Comparison of ENCODE assay signal across 1 fruit fly cellular context in the genomic region with DNA sequence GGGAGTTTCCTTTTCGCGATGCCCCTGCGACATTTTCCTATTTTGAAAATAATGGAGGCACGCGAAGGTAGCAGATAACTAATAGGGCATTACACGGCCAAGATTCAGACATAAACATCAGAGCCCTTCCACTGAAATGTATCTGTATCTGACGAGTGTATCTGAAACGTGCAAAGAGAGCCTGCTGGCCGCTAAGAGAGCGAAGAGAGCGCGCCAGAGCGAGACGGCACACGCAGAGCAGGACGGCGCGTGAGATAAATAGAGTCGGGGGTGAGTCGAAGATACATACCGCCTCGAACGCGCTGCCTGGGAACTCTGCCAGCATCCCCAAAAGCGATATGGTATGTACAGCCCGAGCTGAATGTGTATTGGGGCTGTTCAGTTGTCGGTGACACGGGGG.
TF ChIP-seq lines count a peak whose summit lies in the region.

No protein-coding gene starts in this region.

TF ChIP-seq in whole organism, embryonic, 481 proteins besides CTCF, POLR2A, EP300 and RAD21 (continued from another document and continues in another):
- TF ChIP-seq CG11456 (GFP tag; IDR thresholded peaks at IDR 0.05; lab: Robert Waterston, UW) = no peak
- TF ChIP-seq CG34224 (GFP tag; IDR thresholded peaks at IDR 0.05; lab: Robert Waterston, UW; ENCODE audit: partially characterized antibody) = peak; percentile 55; the same call in 1 of the 3 replicates
- no peak for TF ChIP-seq CG18619 (GFP tag; optimal IDR thresholded peaks at IDR 0.05; lab: Kevin White, UChicago)
- no peak for TF ChIP-seq maf-S (GFP tag; optimal IDR thresholded peaks at IDR 0.05; lab: Kevin White, UChicago)
- no peak for TF ChIP-seq ash1 (GFP tag; optimal IDR thresholded peaks at IDR 0.05; lab: Kevin White, UChicago)
- TF ChIP-seq CoRest (tag; optimal IDR thresholded peaks at IDR 0.05; lab: Kevin White, UChicago) = peak; percentile 11
- TF ChIP-seq CG8944 (GFP tag; optimal IDR thresholded peaks at IDR 0.05; lab: Kevin White, UChicago) = no peak
- peak; percentile 16; the same call in 1 of the 2 replicates for TF ChIP-seq CG14441 (GFP tag; IDR thresholded peaks at IDR 0.05; lab: Robert Waterston, UW)
- no peak for TF ChIP-seq CG3407 (GFP tag; optimal IDR thresholded peaks at IDR 0.05; lab: Kevin White, UChicago)
- TF ChIP-seq CG1832 (GFP tag; optimal IDR thresholded peaks at IDR 0.05; lab: Kevin White, UChicago) = peak; percentile 97
- peak; percentile 13 for TF ChIP-seq Hmr (GFP tag; optimal IDR thresholded peaks at IDR 0.05; lab: Kevin White, UChicago)
- no peak for TF ChIP-seq ewg (GFP tag; optimal IDR thresholded peaks at IDR 0.05; lab: Kevin White, UChicago)
- TF ChIP-seq Scr (GFP tag; IDR thresholded peaks at IDR 0.05; lab: Robert Waterston, UW; ENCODE audit: partially characterized antibody) = no peak
- no peak for TF ChIP-seq vfl (GFP tag; optimal IDR thresholded peaks at IDR 0.05; lab: Kevin White, UChicago)
- TF ChIP-seq ab (GFP tag; optimal IDR thresholded peaks at IDR 0.05; lab: Kevin White, UChicago) = no peak
- no peak for TF ChIP-seq CG6683 (GFP tag; optimal IDR thresholded peaks at IDR 0.05; lab: Kevin White, UChicago)
- TF ChIP-seq CG14050 (GFP tag; IDR thresholded peaks at IDR 0.05; lab: Robert Waterston, UW) = no peak
- TF ChIP-seq Med (GFP tag; lab: Kevin White, UChicago) = peak; percentile 85
- TF ChIP-seq CG42726 (GFP tag; IDR thresholded peaks at IDR 0.05; lab: Robert Waterston, UW; ENCODE audit: partially characterized antibody) = no peak
- peak; percentile 39 for TF ChIP-seq oc (tag; optimal IDR thresholded peaks at IDR 0.05; lab: Kevin White, UChicago)
- TF ChIP-seq hkb (optimal IDR thresholded peaks at IDR 0.05; lab: Kevin White, UChicago) = no peak
- TF ChIP-seq hkb (GFP tag; IDR thresholded peaks at IDR 0.05; lab: Robert Waterston, UW) = 0 out of 2 replicates have a peak, but pooled peaks have one; percentile 21
- no peak; the same call in 1 of the 2 replicates for TF ChIP-seq CG32532 (GFP tag; IDR thresholded peaks at IDR 0.05; lab: Robert Waterston, UW)
- TF ChIP-seq Sin3A (optimal IDR thresholded peaks at IDR 0.05; lab: Kevin White, UChicago) = no peak
- TF ChIP-seq CG33557 (GFP tag; optimal IDR thresholded peaks at IDR 0.05; lab: Kevin White, UChicago) = no peak
- TF ChIP-seq fru (optimal IDR thresholded peaks at IDR 0.05; lab: Kevin White, UChicago) = no peak
- no peak for TF ChIP-seq CG8290 (GFP tag; optimal IDR thresholded peaks at IDR 0.05; lab: Kevin White, UChicago)
- TF ChIP-seq CG8290 (tag; optimal IDR thresholded peaks at IDR 0.05; lab: Kevin White, UChicago) = no peak
- TF ChIP-seq CG6254 (GFP tag; optimal IDR thresholded peaks at IDR 0.05; lab: Kevin White, UChicago) = peak; percentile 30
- no peak for TF ChIP-seq Nf-YA (GFP tag; IDR thresholded peaks at IDR 0.05; lab: Robert Waterston, UW)
- no peak for TF ChIP-seq CG10366 (GFP tag; IDR thresholded peaks at IDR 0.05; lab: Robert Waterston, UW)
- no peak for TF ChIP-seq ATbp (GFP tag; optimal IDR thresholded peaks at IDR 0.05; lab: Kevin White, UChicago)
- no peak for TF ChIP-seq CG10543 (GFP tag; optimal IDR thresholded peaks at IDR 0.05; lab: Kevin White, UChicago)
- no peak for TF ChIP-seq HLH54F (GFP tag; optimal IDR thresholded peaks at IDR 0.05; lab: Kevin White, UChicago)
- no peak for TF ChIP-seq phol (tag; optimal IDR thresholded peaks at IDR 0.05; lab: Kevin White, UChicago)
- no peak for TF ChIP-seq E2f1 (GFP tag; IDR thresholded peaks at IDR 0.05; lab: Robert Waterston, UW)
- no peak for TF ChIP-seq Ravus (GFP tag; IDR thresholded peaks at IDR 0.05; lab: Robert Waterston, UW)
- TF ChIP-seq twi (tag; optimal IDR thresholded peaks at IDR 0.05; lab: Kevin White, UChicago) = no peak
- TF ChIP-seq CG9437 (GFP tag; optimal IDR thresholded peaks at IDR 0.05; lab: Kevin White, UChicago) = no peak
- peak; percentile 5 for TF ChIP-seq Hey (tag; optimal IDR thresholded peaks at IDR 0.05; lab: Kevin White, UChicago)
- no peak for TF ChIP-seq Hr78 (GFP tag; optimal IDR thresholded peaks at IDR 0.05; lab: Kevin White, UChicago)
- TF ChIP-seq CkIIα-i1 (GFP tag; IDR thresholded peaks at IDR 0.05; lab: Robert Waterston, UW) = no peak
- no peak for TF ChIP-seq Doc2 (GFP tag; IDR thresholded peaks at IDR 0.05; lab: Robert Waterston, UW)
- no peak for TF ChIP-seq bbx (GFP tag; IDR thresholded peaks at IDR 0.05; lab: Robert Waterston, UW; ENCODE audit: partially characterized antibody)
- TF ChIP-seq nerfin-1 (tag; optimal IDR thresholded peaks at IDR 0.05; lab: Kevin White, UChicago) = no peak
- TF ChIP-seq CG12236 (GFP tag; optimal IDR thresholded peaks at IDR 0.05; lab: Kevin White, UChicago) = no peak
- TF ChIP-seq grau (tag; optimal IDR thresholded peaks at IDR 0.05; lab: Kevin White, UChicago) = no peak
- no peak for TF ChIP-seq sug (tag; optimal IDR thresholded peaks at IDR 0.05; lab: Kevin White, UChicago)
- peak; percentile 57 for TF ChIP-seq gcm (GFP tag; optimal IDR thresholded peaks at IDR 0.05; lab: Kevin White, UChicago)
- no peak for TF ChIP-seq kay (GFP tag; optimal IDR thresholded peaks at IDR 0.05; lab: Kevin White, UChicago)
- no peak for TF ChIP-seq danr (GFP tag; IDR thresholded peaks at IDR 0.05; lab: Robert Waterston, UW)
- TF ChIP-seq CG6813 (GFP tag; optimal IDR thresholded peaks at IDR 0.05; lab: Kevin White, UChicago) = peak; percentile 5
- TF ChIP-seq CG17912 (GFP tag; optimal IDR thresholded peaks at IDR 0.05; lab: Kevin White, UChicago) = no peak
- TF ChIP-seq slp2 (GFP tag; optimal IDR thresholded peaks at IDR 0.05; lab: Kevin White, UChicago) = no peak
- peak; percentile 91 for TF ChIP-seq seq (GFP tag; IDR thresholded peaks at IDR 0.05; lab: Robert Waterston, UW)
- TF ChIP-seq CG15696 (tag; optimal IDR thresholded peaks at IDR 0.05; lab: Kevin White, UChicago) = no peak
- no peak for TF ChIP-seq tll (GFP tag; optimal IDR thresholded peaks at IDR 0.05; lab: Kevin White, UChicago)
- no peak for TF ChIP-seq run (tag; optimal IDR thresholded peaks at IDR 0.05; lab: Kevin White, UChicago)
- TF ChIP-seq ara (GFP tag; IDR thresholded peaks at IDR 0.05; lab: Robert Waterston, UW) = no peak
- no peak for TF ChIP-seq Sry-δ (GFP tag; optimal IDR thresholded peaks at IDR 0.05; lab: Kevin White, UChicago)
- no peak for TF ChIP-seq usp (GFP tag; optimal IDR thresholded peaks at IDR 0.05; lab: Kevin White, UChicago)
- no peak for TF ChIP-seq CG14667 (GFP tag; IDR thresholded peaks at IDR 0.05; lab: Robert Waterston, UW)
- TF ChIP-seq gfzf (GFP tag; optimal IDR thresholded peaks at IDR 0.05; lab: Kevin White, UChicago) = no peak
- no peak for TF ChIP-seq inv (GFP tag; IDR thresholded peaks at IDR 0.05; lab: Robert Waterston, UW; ENCODE audit: partially characterized antibody)
- no peak for TF ChIP-seq CG7271 (tag; optimal IDR thresholded peaks at IDR 0.05; lab: Kevin White, UChicago)
- TF ChIP-seq Chrac-16 (GFP tag; optimal IDR thresholded peaks at IDR 0.05; lab: Kevin White, UChicago) = no peak
- TF ChIP-seq yki (optimal IDR thresholded peaks at IDR 0.05; lab: Kevin White, UChicago) = peak; percentile 89
- peak; percentile 91 for TF ChIP-seq CG32767 (GFP tag; IDR thresholded peaks at IDR 0.05; lab: Robert Waterston, UW)
- peak; percentile 20 for TF ChIP-seq CG4707 (GFP tag; optimal IDR thresholded peaks at IDR 0.05; lab: Kevin White, UChicago)
- no peak for TF ChIP-seq Atf3 (GFP tag; optimal IDR thresholded peaks at IDR 0.05; lab: Kevin White, UChicago)
- no peak for TF ChIP-seq CG43689 (GFP tag; IDR thresholded peaks at IDR 0.05; lab: Robert Waterston, UW)
- no peak for TF ChIP-seq CG8089 (GFP tag; optimal IDR thresholded peaks at IDR 0.05; lab: Kevin White, UChicago)
- TF ChIP-seq Neu2 (GFP tag; optimal IDR thresholded peaks at IDR 0.05; lab: Kevin White, UChicago; ENCODE audit: borderline replicate concordance) = no peak
- TF ChIP-seq tup (GFP tag; optimal IDR thresholded peaks at IDR 0.05; lab: Kevin White, UChicago) = no peak
- TF ChIP-seq tgo (GFP tag; IDR thresholded peaks at IDR 0.05; lab: Robert Waterston, UW) = no peak
- TF ChIP-seq ase (GFP tag; IDR thresholded peaks at IDR 0.05; lab: Robert Waterston, UW) = no peak
- TF ChIP-seq wdn (GFP tag; IDR thresholded peaks at IDR 0.05; lab: Robert Waterston, UW) = no peak
- TF ChIP-seq cad (GFP tag; optimal IDR thresholded peaks at IDR 0.05; lab: Kevin White, UChicago) = peak; percentile 1
- TF ChIP-seq mirr (GFP tag; optimal IDR thresholded peaks at IDR 0.05; lab: Kevin White, UChicago) = no peak
- no peak for TF ChIP-seq repo (GFP tag; optimal IDR thresholded peaks at IDR 0.05; lab: Kevin White, UChicago)
- no peak for TF ChIP-seq CG6689 (GFP tag; IDR thresholded peaks at IDR 0.05; lab: Robert Waterston, UW)
- TF ChIP-seq Lim3 (GFP tag; IDR thresholded peaks at IDR 0.05; lab: Robert Waterston, UW) = no peak
- TF ChIP-seq Oli (tag; optimal IDR thresholded peaks at IDR 0.05; lab: Kevin White, UChicago) = no peak
- TF ChIP-seq Six4 (GFP tag; optimal IDR thresholded peaks at IDR 0.05; lab: Kevin White, UChicago) = no peak
- no peak for TF ChIP-seq CG18476 (GFP tag; optimal IDR thresholded peaks at IDR 0.05; lab: Kevin White, UChicago)
- TF ChIP-seq sd (tag; optimal IDR thresholded peaks at IDR 0.05; lab: Kevin White, UChicago) = no peak
- no peak for TF ChIP-seq CG3065 (GFP tag; optimal IDR thresholded peaks at IDR 0.05; lab: Kevin White, UChicago)
- no peak for TF ChIP-seq CG6175 (GFP tag; IDR thresholded peaks at IDR 0.05; lab: Robert Waterston, UW)
- TF ChIP-seq CG9727 (GFP tag; optimal IDR thresholded peaks at IDR 0.05; lab: Kevin White, UChicago) = no peak
- no peak for TF ChIP-seq CG10209 (GFP tag; optimal IDR thresholded peaks at IDR 0.05; lab: Kevin White, UChicago)
- TF ChIP-seq nom (GFP tag; optimal IDR thresholded peaks at IDR 0.05; lab: Kevin White, UChicago) = peak; percentile 35
- peak in 1 of 3 experiments; percentile 40 for TF ChIP-seq Stat92E (GFP tag; optimal IDR thresholded peaks at IDR 0.05; lab: Kevin White, UChicago)
- peak; percentile 94 for TF ChIP-seq Nf-YB (GFP tag; optimal IDR thresholded peaks at IDR 0.05; lab: Kevin White, UChicago)
- no peak for TF ChIP-seq Hand (GFP tag; optimal IDR thresholded peaks at IDR 0.05; lab: Kevin White, UChicago)
- no peak for TF ChIP-seq ranshi (GFP tag; IDR thresholded peaks at IDR 0.05; lab: Robert Waterston, UW)
- peak; percentile 22; the same call in 1 of the 3 replicates for TF ChIP-seq otp (GFP tag; IDR thresholded peaks at IDR 0.05; lab: Robert Waterston, UW)
- TF ChIP-seq Hr3 (GFP tag; optimal IDR thresholded peaks at IDR 0.05; lab: Kevin White, UChicago) = no peak
- peak; percentile 50; the same call in 1 of the 4 replicates for TF ChIP-seq chinmo (GFP tag; IDR thresholded peaks at IDR 0.05; lab: Robert Waterston, UW; ENCODE audit: partially characterized antibody)
- TF ChIP-seq Trl (optimal IDR thresholded peaks at IDR 0.05; lab: Kevin White, UChicago) = peak; percentile 68 to 96
- TF ChIP-seq Trl (GFP tag; optimal IDR thresholded peaks at IDR 0.05; lab: Kevin White, UChicago) = no peak
- TF ChIP-seq eyg (GFP tag; optimal IDR thresholded peaks at IDR 0.05; lab: Kevin White, UChicago) = no peak
- TF ChIP-seq odd (GFP tag; optimal IDR thresholded peaks at IDR 0.05; lab: Kevin White, UChicago) = peak; percentile 1
- TF ChIP-seq ham (GFP tag; IDR thresholded peaks at IDR 0.05; lab: Robert Waterston, UW) = no peak
- peak; percentile 78 for TF ChIP-seq cg (GFP tag; optimal IDR thresholded peaks at IDR 0.05; lab: Kevin White, UChicago)
- TF ChIP-seq Fer1 (GFP tag; optimal IDR thresholded peaks at IDR 0.05; lab: Kevin White, UChicago) = no peak
- TF ChIP-seq row (GFP tag; IDR thresholded peaks at IDR 0.05; lab: Robert Waterston, UW) = no peak
- 0 out of 3 replicates have a peak, but pooled peaks have one; percentile 3 for TF ChIP-seq ken (GFP tag; IDR thresholded peaks at IDR 0.05; lab: Robert Waterston, UW)
- peak; percentile 69; the same call in 1 of the 2 replicates for TF ChIP-seq ttk (GFP tag; IDR thresholded peaks at IDR 0.05; lab: Robert Waterston, UW)
- no peak for TF ChIP-seq ac (GFP tag; optimal IDR thresholded peaks at IDR 0.05; lab: Kevin White, UChicago)
- TF ChIP-seq ro (GFP tag; IDR thresholded peaks at IDR 0.05; lab: Robert Waterston, UW) = no peak
- TF ChIP-seq CG13894 (tag; optimal IDR thresholded peaks at IDR 0.05; lab: Kevin White, UChicago) = no peak
- TF ChIP-seq wek (GFP tag; optimal IDR thresholded peaks at IDR 0.05; lab: Kevin White, UChicago) = peak; percentile 9
- no peak for TF ChIP-seq CG17385 (GFP tag; optimal IDR thresholded peaks at IDR 0.05; lab: Kevin White, UChicago)
- TF ChIP-seq Camta (GFP tag; optimal IDR thresholded peaks at IDR 0.05; lab: Kevin White, UChicago) = no peak
- TF ChIP-seq chm (GFP tag; IDR thresholded peaks at IDR 0.05; lab: Robert Waterston, UW) = peak; percentile 70
- TF ChIP-seq pros (GFP tag; optimal IDR thresholded peaks at IDR 0.05; lab: Kevin White, UChicago) = peak; percentile 33
- TF ChIP-seq D19B (GFP tag; optimal IDR thresholded peaks at IDR 0.05; lab: Kevin White, UChicago) = no peak
- peak; percentile 78 for TF ChIP-seq ci (GFP tag; IDR thresholded peaks at IDR 0.05; lab: Robert Waterston, UW)
- TF ChIP-seq CG34422 (GFP tag; IDR thresholded peaks at IDR 0.05; lab: Robert Waterston, UW) = no peak
- TF ChIP-seq CG9797 (GFP tag; optimal IDR thresholded peaks at IDR 0.05; lab: Kevin White, UChicago) = no peak
- TF ChIP-seq CG31388 (GFP tag; optimal IDR thresholded peaks at IDR 0.05; lab: Kevin White, UChicago) = no peak
- TF ChIP-seq dysf (GFP tag; IDR thresholded peaks at IDR 0.05; lab: Robert Waterston, UW) = no peak
- TF ChIP-seq bcd (GFP tag; optimal IDR thresholded peaks at IDR 0.05; lab: Kevin White, UChicago) = no peak
- TF ChIP-seq fd3F (GFP tag; optimal IDR thresholded peaks at IDR 0.05; lab: Kevin White, UChicago) = no peak
- no peak for TF ChIP-seq hbn (GFP tag; IDR thresholded peaks at IDR 0.05; lab: Robert Waterston, UW; ENCODE audit: partially characterized antibody)
- no peak for TF ChIP-seq CG5180 (GFP tag; optimal IDR thresholded peaks at IDR 0.05; lab: Kevin White, UChicago)
- peak; percentile 39 for TF ChIP-seq Elba2 (GFP tag; optimal IDR thresholded peaks at IDR 0.05; lab: Kevin White, UChicago)
- TF ChIP-seq NC2β (GFP tag; optimal IDR thresholded peaks at IDR 0.05; lab: Kevin White, UChicago) = no peak
- no peak for TF ChIP-seq CG8765 (GFP tag; IDR thresholded peaks at IDR 0.05; lab: Robert Waterston, UW)
- no peak for TF ChIP-seq Dip2 (GFP tag; IDR thresholded peaks at IDR 0.05; lab: Robert Waterston, UW)
- TF ChIP-seq pho (GFP tag; optimal IDR thresholded peaks at IDR 0.05; lab: Kevin White, UChicago) = no peak
- no peak for TF ChIP-seq Dip3 (GFP tag; optimal IDR thresholded peaks at IDR 0.05; lab: Kevin White, UChicago)
- peak; percentile 68 for TF ChIP-seq vvl (GFP tag; IDR thresholded peaks at IDR 0.05; lab: Robert Waterston, UW)
